Fruit fly (Drosophila melanogaster) S2 (cell line): Measurements from ENCODE around the gene Sirt7.

Source experiments
- CG8478 ChIP-seq: fragments of >200 bp; optimal IDR thresholded peaks from 2 replicates; lab custom pipeline; 2018
- CTCF ChIP-seq, 2 experiments: fragments of >200 bp; optimal IDR thresholded peaks; 2 replicates each; lab custom pipeline; 2018

DNA sequence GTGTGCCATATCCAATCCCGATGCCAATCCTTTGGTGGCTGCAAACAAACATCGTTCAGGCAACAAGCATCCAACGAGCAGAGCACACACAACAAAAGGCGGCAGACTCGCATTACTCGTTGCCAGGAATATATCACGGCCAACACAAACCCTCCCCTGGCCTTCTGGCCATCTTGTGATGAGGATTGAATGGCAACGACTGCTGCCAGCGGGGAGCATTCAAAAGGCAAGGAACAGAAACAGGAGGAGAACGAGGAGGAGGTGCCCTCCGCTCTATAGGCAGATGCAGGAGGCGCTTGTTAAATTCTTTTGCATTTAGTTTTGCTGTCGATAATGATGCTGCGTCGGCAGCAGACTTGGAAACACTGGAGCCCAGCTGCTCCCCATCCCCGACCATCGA is 39.8 kb downstream of the Sirt7 start:
- TF ChIP-seq CTCF (optimal IDR thresholded peaks at IDR 0.05; lab: Kevin White, UChicago) (no peak), CG8478 (no peak)
